Worm (Caenorhabditis elegans) whole organism, midembryonic: ENCODE measurements around the gene R160.4.

ENCODE experiments used
- T22C8.4 ChIP-seq: fragments of 200-800 bp; sonication (Bioruptor generic); IDR thresholded peaks from 2 replicates; pipeline ENCODE4 v1.3.6; 2022; ENCODE audit warnings: missing genetic modification characterization, missing compliant biosample characterization
- cog-1 ChIP-seq: sonication (generic microtip); optimal IDR thresholded peaks from 2 replicates; lab custom pipeline; 2016; ENCODE audit warnings: missing genetic modification characterization, missing compliant biosample characterization
- med-1 ChIP-seq: sonication (generic microtip); optimal IDR thresholded peaks from 2 replicates; lab custom pipeline; 2017; ENCODE audit warnings: missing genetic modification characterization, mild to moderate bottlenecking, missing compliant biosample characterization, antibody characterized with exemption, missing genetic modification reagents; ENCODE audit not compliant: insufficient read depth
- tab-1 ChIP-seq: fragments of 200-800 bp; sonication (Bioruptor generic); IDR thresholded peaks from 2 replicates; pipeline ENCODE4 v1.3.6; 2022; ENCODE audit warnings: missing genetic modification characterization, missing compliant biosample characterization
- ztf-23 ChIP-seq: fragments of 200-800 bp; sonication (Bioruptor generic); IDR thresholded peaks from 2 replicates; pipeline ENCODE4 v1.3.6; 2022; ENCODE audit warnings: missing genetic modification reagents, missing genetic modification characterization, missing compliant biosample characterization
- ztf-29 ChIP-seq: fragments of 200-800 bp; sonication (Bioruptor generic); IDR thresholded peaks from 2 replicates; pipeline ENCODE4 v1.3.6; 2022; ENCODE audit warnings: missing genetic modification reagents, missing genetic modification characterization, missing compliant biosample characterization

- TF ChIP-seq tab-1 (GFP tag; lab: Robert Waterston, UW) (no peak), T22C8.4 (no peak), ztf-23 (GFP tag; lab: Robert Waterston, UW) (no peak), med-1 (GFP tag; lab: Kevin White, UChicago) (no peak), ztf-29 (GFP tag; lab: Robert Waterston, UW) (no peak), cog-1 (tag; lab: Kevin White, UChicago) (no peak)
Observed at ce11 chrX:4402854-4403253, 34.2 kb upstream of the R160.4 start, which contains the start of gene D1079.1.
